Worm (Caenorhabditis elegans): Measurements from ENCODE around the gene nspd-9.

Gene nspd-9

ce11 chrIII:4830207-4830606, at the start of gene nspd-9:
Gene nspd-9, minus strand, starts transcription at chrIII:4830307.
- no peak for TF ChIP-seq him-1 (tag; optimal IDR thresholded peaks at IDR 0.05)
- TF ChIP-seq dao-5 (tag; optimal IDR thresholded peaks at IDR 0.05): no peak
- no peak for TF ChIP-seq W03F9.2 (tag; optimal IDR thresholded peaks at IDR 0.05)

ce11 chrIII:4879445-4879844, 49.3 kb upstream of the nspd-9 start, which contains the start of gene C35D10.1:
Gene C35D10.1, plus strand, starts transcription at chrIII:4879745.
- TF ChIP-seq dao-5 (tag; optimal IDR thresholded peaks at IDR 0.05) (no peak), W03F9.2 (tag; optimal IDR thresholded peaks at IDR 0.05) (no peak), him-1 (tag; optimal IDR thresholded peaks at IDR 0.05) (no peak)

- TF ChIP-seq dao-5 (tag; optimal IDR thresholded peaks at IDR 0.05) (no peak), W03F9.2 (tag; optimal IDR thresholded peaks at IDR 0.05) (no peak), him-1 (tag; optimal IDR thresholded peaks at IDR 0.05) (no peak)
Measured at ce11 chrIII:4878281-4878680, 48.2 kb upstream of the nspd-9 start, which contains the start of the genes tost-1 and arx-6. Gene tost-1, minus strand, starts transcription at chrIII:4878311. Gene arx-6, plus strand, starts transcription at chrIII:4878658.

ce11 chrIII:4875663-4876062, 45.6 kb upstream of the nspd-9 start:
- no peak for TF ChIP-seq dao-5 (tag; optimal IDR thresholded peaks at IDR 0.05)
- TF ChIP-seq him-1 (tag; optimal IDR thresholded peaks at IDR 0.05): no peak
- no peak for TF ChIP-seq W03F9.2 (tag; optimal IDR thresholded peaks at IDR 0.05)

- TF ChIP-seq W03F9.2 (tag; optimal IDR thresholded peaks at IDR 0.05): no peak
- TF ChIP-seq dao-5 (tag; optimal IDR thresholded peaks at IDR 0.05): no peak
- TF ChIP-seq him-1 (tag; optimal IDR thresholded peaks at IDR 0.05): no peak
Measured at ce11 chrIII:4874671-4875070, 44.6 kb upstream of the nspd-9 start, which contains the start of gene C35D10.12. Gene C35D10.12, minus strand, starts transcription at chrIII:4874771.

ce11 chrIII:4873395-4873794, 43.3 kb upstream of the nspd-9 start:
- no peak for TF ChIP-seq W03F9.2 (tag; optimal IDR thresholded peaks at IDR 0.05)
- TF ChIP-seq dao-5 (tag; optimal IDR thresholded peaks at IDR 0.05): no peak
- TF ChIP-seq him-1 (tag; optimal IDR thresholded peaks at IDR 0.05): no peak

- TF ChIP-seq dao-5 (tag; optimal IDR thresholded peaks at IDR 0.05) (no peak), him-1 (tag; optimal IDR thresholded peaks at IDR 0.05) (no peak), W03F9.2 (tag; optimal IDR thresholded peaks at IDR 0.05) (no peak)
Measured at ce11 chrIII:4870478-4870877, 40.4 kb upstream of the nspd-9 start, which contains the start of gene gipc-1. Gene gipc-1, plus strand, starts transcription at chrIII:4870778.

ce11 chrIII:4868643-4869042, 38.5 kb upstream of the nspd-9 start, which contains the start of the genes msd-4 and C35D10.3:
Gene msd-4, minus strand, starts transcription at chrIII:4868743.
Gene C35D10.3, plus strand, starts transcription at chrIII:4868921.
- no peak for TF ChIP-seq W03F9.2 (tag; optimal IDR thresholded peaks at IDR 0.05)
- TF ChIP-seq dao-5 (tag; optimal IDR thresholded peaks at IDR 0.05): no peak
- no peak for TF ChIP-seq him-1 (tag; optimal IDR thresholded peaks at IDR 0.05)

ce11 chrIII:4866762-4867161, 36.7 kb upstream of the nspd-9 start, which contains the start of gene C35D10.17:
Gene C35D10.17, plus strand, starts transcription at chrIII:4867062.
- TF ChIP-seq him-1 (tag; optimal IDR thresholded peaks at IDR 0.05): no peak
- no peak for TF ChIP-seq dao-5 (tag; optimal IDR thresholded peaks at IDR 0.05)
- no peak for TF ChIP-seq W03F9.2 (tag; optimal IDR thresholded peaks at IDR 0.05)

ce11 chrIII:4863127-4863526, 33.0 kb upstream of the nspd-9 start, which contains the start of gene coq-8:
Gene coq-8, plus strand, starts transcription at chrIII:4863427.
- no peak for TF ChIP-seq W03F9.2 (tag; optimal IDR thresholded peaks at IDR 0.05)
- TF ChIP-seq him-1 (tag; optimal IDR thresholded peaks at IDR 0.05): no peak
- TF ChIP-seq dao-5 (tag; optimal IDR thresholded peaks at IDR 0.05): no peak

ce11 chrIII:4861744-4862401, 31.8 kb upstream of the nspd-9 start, which contains the start of the genes C35D10.10 and C35D10.5:
Gene C35D10.10, minus strand, starts transcription at chrIII:4861794.
Gene C35D10.5, plus strand, starts transcription at chrIII:4862351.
- TF ChIP-seq W03F9.2 (tag; optimal IDR thresholded peaks at IDR 0.05): no peak
- no peak for TF ChIP-seq dao-5 (tag; optimal IDR thresholded peaks at IDR 0.05)
- no peak for TF ChIP-seq him-1 (tag; optimal IDR thresholded peaks at IDR 0.05)

- no peak for TF ChIP-seq W03F9.2 (tag; optimal IDR thresholded peaks at IDR 0.05)
- TF ChIP-seq him-1 (tag; optimal IDR thresholded peaks at IDR 0.05): no peak
- TF ChIP-seq dao-5 (tag; optimal IDR thresholded peaks at IDR 0.05): no peak
Measured at ce11 chrIII:4859039-4859438, 28.9 kb upstream of the nspd-9 start, which contains the start of gene C35D10.6. Gene C35D10.6, plus strand, starts transcription at chrIII:4859339.

ce11 chrIII:4856992-4857391, 26.9 kb upstream of the nspd-9 start:
- no peak for TF ChIP-seq dao-5 (tag; optimal IDR thresholded peaks at IDR 0.05)
- TF ChIP-seq W03F9.2 (tag; optimal IDR thresholded peaks at IDR 0.05): no peak
- no peak for TF ChIP-seq him-1 (tag; optimal IDR thresholded peaks at IDR 0.05)

- TF ChIP-seq W03F9.2 (tag; optimal IDR thresholded peaks at IDR 0.05) (no peak), dao-5 (tag; optimal IDR thresholded peaks at IDR 0.05) (no peak), him-1 (tag; optimal IDR thresholded peaks at IDR 0.05) (no peak)
Measured at ce11 chrIII:4856109-4856508, 26.0 kb upstream of the nspd-9 start, which contains the start of gene C35D10.7. Gene C35D10.7, plus strand, starts transcription at chrIII:4856193.

Measured in whole organism, L4/young adult.